Fruit fly (Drosophila melanogaster): ENCODE measurements around the gene CG5282.

Gene CG5282

DNA sequence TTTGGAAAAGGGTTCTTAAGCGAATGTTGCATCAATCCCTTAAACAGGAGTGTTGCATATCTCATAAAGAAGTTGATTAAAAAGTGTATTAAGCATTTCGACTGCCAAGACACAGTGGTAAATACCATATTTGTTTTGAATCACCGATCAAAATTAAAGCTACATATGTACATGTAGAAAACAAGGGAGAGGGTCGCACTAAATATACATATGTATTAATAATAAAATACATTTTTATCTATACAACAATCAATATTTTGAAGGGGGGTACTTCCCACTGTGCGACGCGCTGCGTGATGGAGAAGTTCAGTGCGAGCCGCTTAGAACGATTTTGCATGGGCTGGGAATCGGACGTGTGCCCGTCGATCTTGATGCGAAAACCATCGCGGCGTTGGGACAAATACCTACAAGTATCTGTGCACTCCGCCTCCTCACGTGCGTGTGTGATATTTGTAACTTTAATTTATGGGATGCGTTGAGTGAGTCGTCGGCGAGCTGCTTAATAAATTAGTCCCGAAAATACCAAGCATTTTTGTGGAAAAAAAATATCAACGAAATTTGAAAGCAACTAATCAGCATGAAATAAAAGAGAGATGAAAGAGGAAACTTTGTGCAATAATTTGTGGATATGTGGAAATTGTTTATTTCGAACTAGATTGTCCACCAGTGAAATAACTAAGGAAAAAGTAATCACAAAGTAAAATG, 19.1 kb upstream of the CG5282 start (continued):
- peak; percentile 80; the same call in 2 of the 3 replicates for TF ChIP-seq C15 (GFP tag; IDR thresholded peaks at IDR 0.05)
- TF ChIP-seq CG6791 (GFP tag; IDR thresholded peaks at IDR 0.05; ENCODE audit: partially characterized antibody), result peak; percentile 63
- TF ChIP-seq HmgD (GFP tag; optimal IDR thresholded peaks at IDR 0.05), result no peak
- peak; percentile 82 for TF ChIP-seq Gug (GFP tag; IDR thresholded peaks at IDR 0.05)
- TF ChIP-seq jumu (GFP tag; optimal IDR thresholded peaks at IDR 0.05), result peak; percentile 44
- TF ChIP-seq CG17385 (GFP tag; optimal IDR thresholded peaks at IDR 0.05), result peak; percentile 83
- peak; percentile 93 for TF ChIP-seq chm (GFP tag; IDR thresholded peaks at IDR 0.05)
- TF ChIP-seq usp (GFP tag; optimal IDR thresholded peaks at IDR 0.05), result no peak
- 0 out of 3 replicates have a peak, but pooled peaks have one; percentile 15 for TF ChIP-seq hb (GFP tag; IDR thresholded peaks at IDR 0.05; ENCODE audit: partially characterized antibody)
- TF ChIP-seq Nf-YC (tag; optimal IDR thresholded peaks at IDR 0.05), result peak; percentile 47
- peak; percentile 46 for TF ChIP-seq TFAM (GFP tag; optimal IDR thresholded peaks at IDR 0.05)
- TF ChIP-seq Bteb2 (GFP tag; optimal IDR thresholded peaks at IDR 0.05), result peak; percentile 29
- peak; percentile 34 for TF ChIP-seq zfh2 (GFP tag; optimal IDR thresholded peaks at IDR 0.05)
- TF ChIP-seq CG7556 (GFP tag; optimal IDR thresholded peaks at IDR 0.05), result peak; percentile 85
- TF ChIP-seq CG10209 (GFP tag; optimal IDR thresholded peaks at IDR 0.05), result peak; percentile 83
- TF ChIP-seq maf-S (GFP tag; optimal IDR thresholded peaks at IDR 0.05), result peak; percentile 9
- peak; percentile 79 for TF ChIP-seq CG16815 (GFP tag; optimal IDR thresholded peaks at IDR 0.05)
- TF ChIP-seq pita (GFP tag; optimal IDR thresholded peaks at IDR 0.05), result no peak
- TF ChIP-seq bsh (GFP tag; optimal IDR thresholded peaks at IDR 0.05), result peak; percentile 78 to 89
- peak; percentile 85 for TF ChIP-seq Sox100B (GFP tag; optimal IDR thresholded peaks at IDR 0.05)
- TF ChIP-seq Hmr (GFP tag; optimal IDR thresholded peaks at IDR 0.05), result peak; percentile 84
- peak; percentile 94 for TF ChIP-seq Ada2b (GFP tag; IDR thresholded peaks at IDR 0.05)
- TF ChIP-seq CG13123 (GFP tag; optimal IDR thresholded peaks at IDR 0.05), result peak; percentile 57
- peak; percentile 83 for TF ChIP-seq Ets65A (GFP tag)
- peak; percentile 84 for TF ChIP-seq bowl (GFP tag; IDR thresholded peaks at IDR 0.05)
- TF ChIP-seq Hr51 (GFP tag; optimal IDR thresholded peaks at IDR 0.05), result peak in 1 of 2 experiments; percentile 90
- no peak for TF ChIP-seq CG2129 (GFP tag; IDR thresholded peaks at IDR 0.05; ENCODE audit: partially characterized antibody)
- peak; percentile 78 for TF ChIP-seq CG15514 (GFP tag; optimal IDR thresholded peaks at IDR 0.05)
- peak; percentile 68 for TF ChIP-seq nerfin-1 (tag; optimal IDR thresholded peaks at IDR 0.05)
- no peak for TF ChIP-seq bab2 (GFP tag; optimal IDR thresholded peaks at IDR 0.05)
- peak; percentile 66 for TF ChIP-seq CG4707 (GFP tag; optimal IDR thresholded peaks at IDR 0.05)
- TF ChIP-seq CG9876 (GFP tag; optimal IDR thresholded peaks at IDR 0.05), result no peak
- TF ChIP-seq CG18476 (GFP tag; optimal IDR thresholded peaks at IDR 0.05), result peak; percentile 53
- TF ChIP-seq CG8089 (GFP tag; optimal IDR thresholded peaks at IDR 0.05), result no peak
- TF ChIP-seq odd (GFP tag; optimal IDR thresholded peaks at IDR 0.05), result peak; percentile 74
- peak; percentile 79 for TF ChIP-seq CG12104 (GFP tag; optimal IDR thresholded peaks at IDR 0.05)
- peak; percentile 47 for TF ChIP-seq slou (GFP tag; optimal IDR thresholded peaks at IDR 0.05)
- TF ChIP-seq CG2120 (GFP tag; optimal IDR thresholded peaks at IDR 0.05), result peak; percentile 69
- TF ChIP-seq CG15601 (tag; optimal IDR thresholded peaks at IDR 0.05), result peak; percentile 62
- peak; percentile 89 for TF ChIP-seq ken (GFP tag; IDR thresholded peaks at IDR 0.05)
- peak; percentile 83 for TF ChIP-seq Rx (GFP tag; IDR thresholded peaks at IDR 0.05)
- TF ChIP-seq CG12071 (GFP tag; optimal IDR thresholded peaks at IDR 0.05), result peak; percentile 77
- TF ChIP-seq zen2 (GFP tag; IDR thresholded peaks at IDR 0.05; ENCODE audit: partially characterized antibody), result no peak
- peak; percentile 3 for TF ChIP-seq CG15073 (GFP tag; optimal IDR thresholded peaks at IDR 0.05)
- no peak for TF ChIP-seq Hr39 (optimal IDR thresholded peaks at IDR 0.05)
- TF ChIP-seq CG18011 (GFP tag; optimal IDR thresholded peaks at IDR 0.05), result peak; percentile 60
- TF ChIP-seq gce (GFP tag; IDR thresholded peaks at IDR 0.05), result peak; percentile 91
- TF ChIP-seq Ravus (GFP tag; IDR thresholded peaks at IDR 0.05), result peak; percentile 80
- peak; percentile 82 for TF ChIP-seq CG3407 (GFP tag; optimal IDR thresholded peaks at IDR 0.05)

All from whole organism, embryonic.